Worm (Caenorhabditis elegans) whole organism, L2 larva: ENCODE measurements around the gene mrps-12.

Experiments used
- C34F6.9 ChIP-seq: fragments of 150-350 bp; optimal IDR thresholded peaks from 2 replicates; lab custom pipeline; 2014; ENCODE audit warnings: missing biosample characterization, missing genetic modification characterization
- F13H6.1 ChIP-seq: sonication (generic microtip); optimal IDR thresholded peaks from 2 replicates; lab custom pipeline; 2016; ENCODE audit warnings: missing genetic modification characterization, missing compliant biosample characterization
- R02D3.7 ChIP-seq: fragments of 150-350 bp; optimal IDR thresholded peaks from 2 replicates; lab custom pipeline; 2014; ENCODE audit warnings: missing biosample characterization, missing genetic modification characterization
- Y55F3AM.14 ChIP-seq: fragments of 200-800 bp; sonication (Bioruptor generic); optimal IDR thresholded peaks from 2 replicates; lab custom pipeline; 2018; ENCODE audit warnings: mild to moderate bottlenecking, missing genetic modification characterization, missing compliant biosample characterization
- ZK546.5 ChIP-seq: sonication (generic microtip); optimal IDR thresholded peaks from 2 replicates; lab custom pipeline; 2017; ENCODE audit warnings: missing biosample characterization, missing genetic modification characterization
- alr-1 ChIP-seq: fragments of 150-350 bp; optimal IDR thresholded peaks from 2 replicates; lab custom pipeline; 2014; ENCODE audit warnings: missing biosample characterization, missing genetic modification characterization
- aly-2 ChIP-seq: fragments of 150-350 bp; optimal IDR thresholded peaks from 2 replicates; lab custom pipeline; 2014; ENCODE audit warnings: missing biosample characterization, missing genetic modification characterization
- ama-1 ChIP-seq: fragments of 150-350 bp; optimal IDR thresholded peaks from 2 replicates; lab custom pipeline; 2018; ENCODE audit warnings: inconsistent platforms
- blmp-1 ChIP-seq: sonication (generic microtip); optimal IDR thresholded peaks from 2 replicates; lab custom pipeline; 2017; ENCODE audit warnings: missing genetic modification characterization, mild to moderate bottlenecking, missing compliant biosample characterization, antibody characterized with exemption, moderate library complexity; ENCODE audit not compliant: insufficient read depth
- ceh-82 ChIP-seq: fragments of 150-350 bp; optimal IDR thresholded peaks from 2 replicates; lab custom pipeline; 2014; ENCODE audit warnings: missing biosample characterization, missing genetic modification characterization
- crh-2 ChIP-seq: sonication (generic microtip); optimal IDR thresholded peaks from 2 replicates; lab custom pipeline; 2017; ENCODE audit warnings: missing biosample characterization, missing genetic modification characterization
- dmd-4 ChIP-seq: sonication (generic microtip); optimal IDR thresholded peaks from 2 replicates; lab custom pipeline; 2017; ENCODE audit warnings: missing biosample characterization, missing genetic modification characterization
- egl-27 ChIP-seq: sonication (generic microtip); optimal IDR thresholded peaks from 3 replicates; lab custom pipeline; 2017; ENCODE audit warnings: missing biosample characterization, missing genetic modification reagents, missing genetic modification characterization
- elt-1 ChIP-seq: fragments of 150-350 bp; optimal IDR thresholded peaks from 2 replicates; lab custom pipeline; 2014; ENCODE audit warnings: missing biosample characterization, missing genetic modification characterization
- elt-3 ChIP-seq: sonication (generic microtip); optimal IDR thresholded peaks from 2 replicates; lab custom pipeline; 2017; ENCODE audit warnings: missing biosample characterization, missing genetic modification characterization
- fos-1 ChIP-seq: fragments of 150-350 bp; optimal IDR thresholded peaks from 2 replicates; lab custom pipeline; 2014; ENCODE audit warnings: missing biosample characterization, missing genetic modification characterization
- gmeb-1 ChIP-seq: fragments of 150-350 bp; optimal IDR thresholded peaks from 2 replicates; lab custom pipeline; 2014; ENCODE audit warnings: missing biosample characterization, missing genetic modification characterization
- lin-11 ChIP-seq: fragments of 150-350 bp; sonication (generic microtip); optimal IDR thresholded peaks from 2 replicates; lab custom pipeline; 2014; ENCODE audit warnings: missing biosample characterization, missing genetic modification characterization, inconsistent platforms, mixed read lengths
- lin-13 ChIP-seq: fragments of 150-350 bp; optimal IDR thresholded peaks from 2 replicates; lab custom pipeline; 2014; ENCODE audit warnings: missing biosample characterization, missing genetic modification reagents, missing genetic modification characterization
- lin-39 ChIP-seq: fragments of 150-350 bp; optimal IDR thresholded peaks from 2 replicates; lab custom pipeline; 2014; ENCODE audit warnings: missing biosample characterization, missing genetic modification reagents, missing genetic modification characterization
- lsy-2 ChIP-seq, 2 experiments: fragments of 150-350 bp in 1 of 2; sonication (generic microtip) in 1 of 2; optimal IDR thresholded peaks; 2 replicates each; lab custom pipeline; 2014 to 2017; ENCODE audit warnings: missing biosample characterization in 2 of 2, missing genetic modification characterization in 2 of 2
- mab-5 ChIP-seq: fragments of 150-350 bp; optimal IDR thresholded peaks from 2 replicates; lab custom pipeline; 2014; ENCODE audit warnings: missing biosample characterization, missing genetic modification characterization
- mbf-1 ChIP-seq: sonication (generic microtip); optimal IDR thresholded peaks from 2 replicates; lab custom pipeline; 2017; ENCODE audit warnings: missing biosample characterization, missing genetic modification characterization
- mdl-1 ChIP-seq, 2 experiments: fragments of 150-350 bp in 1 of 2; sonication (generic microtip) in 1 of 2; optimal IDR thresholded peaks; 2 replicates each; lab custom pipeline; 2017; ENCODE audit warnings: missing biosample characterization in 2 of 2, missing genetic modification characterization in 2 of 2
- nhr-10 ChIP-seq: sonication (generic microtip); optimal IDR thresholded peaks from 2 replicates; lab custom pipeline; 2017; ENCODE audit warnings: missing biosample characterization, missing genetic modification characterization
- nhr-11 ChIP-seq: fragments of 150-350 bp; optimal IDR thresholded peaks from 2 replicates; lab custom pipeline; 2014; ENCODE audit warnings: missing biosample characterization, missing genetic modification characterization
- nhr-129 ChIP-seq: fragments of 150-350 bp; optimal IDR thresholded peaks from 2 replicates; lab custom pipeline; 2014; ENCODE audit warnings: missing biosample characterization, missing genetic modification characterization
- nhr-21 ChIP-seq: fragments of 150-350 bp; optimal IDR thresholded peaks from 2 replicates; lab custom pipeline; 2014; ENCODE audit warnings: missing biosample characterization, missing genetic modification characterization
- nhr-23 ChIP-seq: fragments of 150-350 bp; optimal IDR thresholded peaks from 2 replicates; lab custom pipeline; 2014; ENCODE audit warnings: missing biosample characterization, missing genetic modification reagents, missing genetic modification characterization
- nhr-237 ChIP-seq: fragments of 150-350 bp; optimal IDR thresholded peaks from 2 replicates; lab custom pipeline; 2014; ENCODE audit warnings: missing biosample characterization, missing genetic modification characterization
- nhr-25 ChIP-seq: fragments of 150-350 bp; sonication (generic microtip); optimal IDR thresholded peaks from 3 replicates; lab custom pipeline; 2014; ENCODE audit warnings: missing biosample characterization, missing genetic modification characterization
- nhr-6 ChIP-seq: fragments of 150-350 bp; optimal IDR thresholded peaks from 2 replicates; lab custom pipeline; 2014; ENCODE audit warnings: missing biosample characterization, missing genetic modification characterization
- peb-1 ChIP-seq: fragments of 150-350 bp; optimal IDR thresholded peaks from 2 replicates; lab custom pipeline; 2014; ENCODE audit warnings: missing biosample characterization, missing genetic modification characterization
- sem-4 ChIP-seq: fragments of 150-350 bp; optimal IDR thresholded peaks from 2 replicates; lab custom pipeline; 2014; ENCODE audit warnings: missing biosample characterization, missing genetic modification reagents, missing genetic modification characterization
- skn-1 ChIP-seq: sonication (generic microtip); optimal IDR thresholded peaks from 2 replicates; lab custom pipeline; 2017; ENCODE audit warnings: missing biosample characterization, missing genetic modification characterization
- sma-3 ChIP-seq: sonication (generic microtip); optimal IDR thresholded peaks from 2 replicates; lab custom pipeline; 2016; ENCODE audit warnings: missing genetic modification reagents, missing genetic modification characterization, missing compliant biosample characterization
- sma-9 ChIP-seq, 2 experiments: fragments of 150-350 bp in 1 of 2; sonication (generic microtip) in 1 of 2; optimal IDR thresholded peaks; 2 replicates each; lab custom pipeline; 2014 to 2016; ENCODE audit warnings: missing genetic modification characterization in 2 of 2, mild to moderate bottlenecking in 1 of 2, missing biosample characterization in 1 of 2, missing compliant biosample characterization in 1 of 2, missing genetic modification reagents in 1 of 2, moderate library complexity in 1 of 2
- snpc-4 ChIP-seq: fragments of 150-350 bp; optimal IDR thresholded peaks from 2 replicates; lab custom pipeline; 2014; ENCODE audit warnings: missing biosample characterization, missing genetic modification characterization
- unc-39 ChIP-seq: fragments of 150-350 bp; optimal IDR thresholded peaks from 2 replicates; lab custom pipeline; 2014; ENCODE audit warnings: missing biosample characterization, missing genetic modification characterization
- unc-62 ChIP-seq: fragments of 150-350 bp; optimal IDR thresholded peaks from 2 replicates; lab custom pipeline; 2014; ENCODE audit warnings: missing biosample characterization, missing genetic modification reagents, missing genetic modification characterization
- zag-1 ChIP-seq: fragments of 150-350 bp; optimal IDR thresholded peaks from 2 replicates; lab custom pipeline; 2014; ENCODE audit warnings: missing biosample characterization, missing genetic modification characterization
- ztf-1 ChIP-seq: fragments of 200-800 bp; sonication (Bioruptor generic); conservative IDR thresholded peaks from 2 replicates; pipeline ENCODE4 v1.3.6; 2022; ENCODE audit warnings: missing genetic modification characterization, missing compliant biosample characterization
- ztf-11 ChIP-seq: sonication (generic microtip); optimal IDR thresholded peaks from 2 replicates; lab custom pipeline; 2017; ENCODE audit warnings: missing biosample characterization, missing genetic modification characterization
- ztf-4 ChIP-seq: fragments of 150-350 bp; optimal IDR thresholded peaks from 2 replicates; lab custom pipeline; 2014; ENCODE audit warnings: missing biosample characterization, missing genetic modification characterization

The mrps-12 gene

DNA sequence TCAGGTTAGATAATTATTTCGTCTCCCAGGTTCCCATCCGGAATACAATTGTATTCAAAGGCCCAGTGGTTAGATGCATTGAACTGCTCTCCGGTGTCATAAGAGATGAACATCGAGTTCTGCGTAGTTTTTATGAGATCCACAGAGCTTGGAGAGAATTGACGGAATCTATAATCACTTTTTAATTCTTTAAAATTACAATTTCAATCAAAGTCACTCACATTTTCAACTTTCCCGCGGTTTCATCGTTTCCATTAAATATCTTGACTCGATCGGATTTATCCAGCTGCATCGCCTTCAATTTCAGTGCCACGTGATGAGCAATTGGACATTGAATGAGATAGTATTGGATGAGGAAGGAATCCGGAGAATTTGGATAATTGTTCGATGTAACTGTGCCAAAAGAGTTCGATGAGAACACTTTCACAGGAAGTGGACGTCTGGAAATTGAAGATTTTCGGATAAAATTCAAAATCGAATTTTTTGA is 9.9 kb downstream of the mrps-12 start:
- TF ChIP-seq fos-1 (tag; lab: Kevin White, UChicago): no peak
- TF ChIP-seq nhr-237 (tag; lab: Kevin White, UChicago): no peak
- no peak for TF ChIP-seq nhr-23 (tag; lab: Kevin White, UChicago)
- no peak for TF ChIP-seq crh-2 (tag; lab: Kevin White, UChicago)
- TF ChIP-seq nhr-6: no peak
- no peak for TF ChIP-seq nhr-10 (tag; lab: Kevin White, UChicago)
- no peak for TF ChIP-seq blmp-1 (tag; lab: Kevin White, UChicago)
- TF ChIP-seq aly-2 (tag; lab: Kevin White, UChicago): no peak
- no peak for TF ChIP-seq egl-27
- no peak for TF ChIP-seq unc-39 (tag; lab: Kevin White, UChicago)
- peak; percentile 2 for TF ChIP-seq lin-13
- TF ChIP-seq nhr-129 (tag; lab: Kevin White, UChicago): peak; percentile 14
- TF ChIP-seq lin-39 (tag; lab: Kevin White, UChicago): no peak
- no peak for TF ChIP-seq sem-4 (tag; lab: Kevin White, UChicago)
- no peak for TF ChIP-seq sma-9 (GFP tag; optimal IDR thresholded peaks at IDR 0.05; lab: Kevin White, UChicago)
- TF ChIP-seq sma-9 (tag; optimal IDR thresholded peaks at IDR 0.05; lab: Kevin White, UChicago): no peak
- no peak for TF ChIP-seq snpc-4
- peak; percentile 52 for TF ChIP-seq F13H6.1 (tag; lab: Kevin White, UChicago)
- TF ChIP-seq elt-3: no peak
- no peak for TF ChIP-seq ztf-11 (tag; lab: Kevin White, UChicago)
- TF ChIP-seq nhr-11 (tag; lab: Kevin White, UChicago): no peak
- TF ChIP-seq gmeb-1: no peak
- no peak for TF ChIP-seq nhr-21
- TF ChIP-seq mbf-1 (tag; lab: Kevin White, UChicago): no peak
- no peak for TF ChIP-seq ztf-1
- no peak for TF ChIP-seq skn-1
- no peak for TF ChIP-seq ceh-82 (tag; lab: Kevin White, UChicago)
- peak in 1 of 2 experiments; percentile 22 for TF ChIP-seq lsy-2 (tag; optimal IDR thresholded peaks at IDR 0.05; lab: Kevin White, UChicago)
- TF ChIP-seq peb-1 (tag; lab: Kevin White, UChicago): no peak
- TF ChIP-seq C34F6.9 (tag; lab: Kevin White, UChicago): peak; percentile 35
- TF ChIP-seq unc-62 (GFP tag; lab: Kevin White, UChicago): no peak
- no peak for TF ChIP-seq sma-3 (GFP tag; lab: Kevin White, UChicago)
- TF ChIP-seq mab-5 (tag; lab: Kevin White, UChicago): no peak
- peak; percentile 86 for TF ChIP-seq ama-1 (lab: Kevin White, UChicago)
- TF ChIP-seq nhr-25 (tag; lab: Kevin White, UChicago): no peak
- TF ChIP-seq lin-11 (tag; lab: Kevin White, UChicago): no peak
- no peak for TF ChIP-seq R02D3.7 (tag; lab: Kevin White, UChicago)

DNA sequence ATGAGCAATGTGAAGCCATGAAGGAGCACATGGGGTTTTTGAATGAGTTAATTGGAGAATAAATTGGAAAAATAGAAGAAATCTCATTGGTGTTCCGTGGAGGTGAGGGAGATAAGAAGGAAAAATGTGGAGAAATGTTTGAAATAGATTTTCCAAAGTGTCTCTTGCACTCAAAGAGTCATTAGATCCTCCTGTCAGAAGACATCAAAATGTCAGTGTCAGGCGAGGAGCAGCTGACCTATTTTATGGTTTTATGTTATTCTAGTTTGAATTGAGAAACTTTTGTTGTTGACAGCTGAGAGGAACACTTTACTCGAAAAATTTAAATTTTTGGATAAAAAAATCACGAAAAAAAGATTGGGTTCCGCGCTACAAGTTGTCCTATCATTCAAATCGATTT is 12.7 kb downstream of the mrps-12 start, which contains the start of gene clec-264:
Gene clec-264, minus strand, starts transcription at position 122 of the 400 bp plus-strand sequence.
- TF ChIP-seq mdl-1 (tag; optimal IDR thresholded peaks at IDR 0.05; lab: Kevin White, UChicago) (no peak), ztf-11 (tag; lab: Kevin White, UChicago) (no peak), lin-11 (tag; lab: Kevin White, UChicago) (no peak), gmeb-1 (no peak), F13H6.1 (tag; lab: Kevin White, UChicago) (no peak), sma-3 (GFP tag; lab: Kevin White, UChicago) (no peak), nhr-6 (no peak)

- TF ChIP-seq lsy-2 (tag; optimal IDR thresholded peaks at IDR 0.05; lab: Kevin White, UChicago) (peak in 1 of 2 experiments; percentile 64), fos-1 (tag; lab: Kevin White, UChicago) (no peak), alr-1 (no peak), lin-11 (tag; lab: Kevin White, UChicago) (peak; percentile 35), sma-9 (GFP tag; optimal IDR thresholded peaks at IDR 0.05; lab: Kevin White, UChicago) (peak; percentile 26), sma-9 (tag; optimal IDR thresholded peaks at IDR 0.05; lab: Kevin White, UChicago) (no peak), elt-1 (tag; lab: Kevin White, UChicago) (no peak), peb-1 (tag; lab: Kevin White, UChicago) (no peak), sem-4 (tag; lab: Kevin White, UChicago) (peak; percentile 38), zag-1 (tag; lab: Kevin White, UChicago) (no peak), dmd-4 (tag; lab: Kevin White, UChicago) (no peak), C34F6.9 (tag; lab: Kevin White, UChicago) (peak; percentile 30), ztf-4 (tag; lab: Kevin White, UChicago) (no peak), crh-2 (tag; lab: Kevin White, UChicago) (no peak), snpc-4 (no peak), nhr-11 (tag; lab: Kevin White, UChicago) (no peak), nhr-21 (no peak), ZK546.5 (tag; lab: Kevin White, UChicago) (no peak), aly-2 (tag; lab: Kevin White, UChicago) (no peak), Y55F3AM.14 (GFP tag; lab: Kevin White, UChicago) (no peak), nhr-23 (tag; lab: Kevin White, UChicago) (no peak), lin-13 (peak; percentile 49), F13H6.1 (tag; lab: Kevin White, UChicago) (peak; percentile 39), ztf-1 (no peak), ceh-82 (tag; lab: Kevin White, UChicago) (no peak), mdl-1 (tag; optimal IDR thresholded peaks at IDR 0.05; lab: Kevin White, UChicago) (no peak), skn-1 (no peak), R02D3.7 (tag; lab: Kevin White, UChicago) (no peak), unc-39 (tag; lab: Kevin White, UChicago) (no peak), elt-3 (no peak), gmeb-1 (peak; percentile 48), ztf-11 (tag; lab: Kevin White, UChicago) (no peak), mab-5 (tag; lab: Kevin White, UChicago) (no peak), egl-27 (no peak), lin-39 (tag; lab: Kevin White, UChicago) (no peak), nhr-25 (tag; lab: Kevin White, UChicago) (no peak)
These were observed 14.0 kb downstream of the mrps-12 start, which contains the start of gene ndua-1 for ce11 chrV:20851847-20852386. Gene ndua-1, minus strand, starts transcription at chrV:20851897.
